Fruit fly (Drosophila melanogaster) whole organism, pupa: Measurements from ENCODE around the gene CG13055.

Source experiments
- CG10348 ChIP-seq: fragments of 200-800 bp; sonication (Bioruptor generic); IDR thresholded peaks from 2 replicates; pipeline ENCODE4 v1.3.6; 2022; ENCODE audit warnings: missing biosample characterization, missing genetic modification characterization
- CG12605 ChIP-seq: fragments of 200-800 bp; sonication (Bioruptor generic); IDR thresholded peaks from 2 replicates; pipeline ENCODE4 v1.3.6; 2022; ENCODE audit warnings: missing biosample characterization, missing genetic modification characterization
- CG13204 ChIP-seq: fragments of 200-800 bp; sonication (Bioruptor generic); optimal IDR thresholded peaks from 2 replicates; lab custom pipeline; 2018; ENCODE audit warnings: missing biosample characterization, mild to moderate bottlenecking, missing genetic modification characterization, moderate library complexity
- CG14655 ChIP-seq: fragments of 200-800 bp; sonication (Bioruptor generic); optimal IDR thresholded peaks from 3 replicates; lab custom pipeline; 2017; ENCODE audit warnings: mild to moderate bottlenecking, missing biosample characterization, missing genetic modification reagents, missing genetic modification characterization
- CG15710 ChIP-seq: fragments of 200-800 bp; sonication (Bioruptor generic); optimal IDR thresholded peaks from 2 replicates; lab custom pipeline; 2018; ENCODE audit warnings: missing biosample characterization, mild to moderate bottlenecking, missing genetic modification characterization, moderate library complexity
- CG17806 ChIP-seq: fragments of 200-800 bp; sonication (Bioruptor generic); optimal IDR thresholded peaks from 2 replicates; lab custom pipeline; 2018; ENCODE audit warnings: missing biosample characterization, mild to moderate bottlenecking, missing genetic modification characterization, moderate library complexity
- CG32121 ChIP-seq: fragments of 200-800 bp; sonication (Bioruptor generic); IDR thresholded peaks from 2 replicates; pipeline ENCODE4 v1.3.6; 2022; ENCODE audit warnings: missing biosample characterization, missing genetic modification characterization
- CG34367 ChIP-seq: fragments of 200-800 bp; sonication (Bioruptor generic); optimal IDR thresholded peaks from 2 replicates; lab custom pipeline; 2018; ENCODE audit warnings: missing biosample characterization, mild to moderate bottlenecking, missing genetic modification characterization
- CG4496 ChIP-seq: fragments of 200-800 bp; sonication (Bioruptor generic); IDR thresholded peaks from 3 replicates; pipeline ENCODE4 v1.3.6; 2022; ENCODE audit warnings: missing biosample characterization, missing genetic modification characterization
- CG8159 ChIP-seq: fragments of 200-800 bp; sonication (Bioruptor generic); optimal IDR thresholded peaks from 3 replicates; lab custom pipeline; 2018; ENCODE audit warnings: missing biosample characterization, mild to moderate bottlenecking, missing genetic modification characterization, moderate library complexity
- CG8301 ChIP-seq: fragments of 200-800 bp; sonication (Bioruptor generic); optimal IDR thresholded peaks from 2 replicates; lab custom pipeline; 2018; ENCODE audit warnings: missing biosample characterization, mild to moderate bottlenecking, missing genetic modification characterization
- CG9948 ChIP-seq: fragments of 200-800 bp; sonication (Bioruptor generic); optimal IDR thresholded peaks from 2 replicates; lab custom pipeline; 2018; ENCODE audit warnings: missing biosample characterization, mild to moderate bottlenecking, missing genetic modification characterization, moderate library complexity
- D1 ChIP-seq: fragments of 200-800 bp; sonication (Bioruptor generic); optimal IDR thresholded peaks from 2 replicates; lab custom pipeline; 2018; ENCODE audit warnings: missing biosample characterization, mild to moderate bottlenecking, missing genetic modification characterization, moderate library complexity
- EcR ChIP-seq: fragments of 200-800 bp; sonication (Bioruptor generic); optimal IDR thresholded peaks from 3 replicates; lab custom pipeline; 2019; ENCODE audit warnings: missing biosample characterization, missing genetic modification characterization, mild to moderate bottlenecking, moderate library complexity, missing genetic modification reagents
- Ets98B ChIP-seq: fragments of 200-800 bp; sonication (Bioruptor generic); IDR thresholded peaks from 2 replicates; pipeline ENCODE4 v1.3.6; 2022; ENCODE audit warnings: missing biosample characterization, missing genetic modification characterization
- Pif1A ChIP-seq: fragments of 200-800 bp; sonication (Bioruptor generic); optimal IDR thresholded peaks from 3 replicates; lab custom pipeline; 2016; ENCODE audit warnings: missing biosample characterization, missing genetic modification characterization
- Pif1B ChIP-seq: fragments of 200-800 bp; sonication (Bioruptor generic); optimal IDR thresholded peaks from 3 replicates; lab custom pipeline; 2016; ENCODE audit warnings: missing biosample characterization, missing genetic modification characterization
- Snoo ChIP-seq: fragments of 200-800 bp; sonication (Bioruptor generic); optimal IDR thresholded peaks from 3 replicates; lab custom pipeline; 2017; ENCODE audit warnings: missing biosample characterization, mild to moderate bottlenecking, missing genetic modification characterization, inconsistent platforms
- fd96Ca ChIP-seq: fragments of 200-800 bp; sonication (Bioruptor generic); IDR thresholded peaks from 3 replicates; pipeline ENCODE4 v1.3.6; 2022; ENCODE audit warnings: missing biosample characterization, missing genetic modification characterization
- gl ChIP-seq: fragments of 200-800 bp; sonication (Bioruptor generic); optimal IDR thresholded peaks from 2 replicates; lab custom pipeline; 2018; ENCODE audit warnings: missing biosample characterization, mild to moderate bottlenecking, missing genetic modification characterization
- rn ChIP-seq: fragments of 200-800 bp; sonication (Bioruptor generic); IDR thresholded peaks from 2 replicates; pipeline ENCODE4 v1.3.6; 2022; ENCODE audit warnings: missing biosample characterization, missing genetic modification characterization

Gene CG13055

DNA sequence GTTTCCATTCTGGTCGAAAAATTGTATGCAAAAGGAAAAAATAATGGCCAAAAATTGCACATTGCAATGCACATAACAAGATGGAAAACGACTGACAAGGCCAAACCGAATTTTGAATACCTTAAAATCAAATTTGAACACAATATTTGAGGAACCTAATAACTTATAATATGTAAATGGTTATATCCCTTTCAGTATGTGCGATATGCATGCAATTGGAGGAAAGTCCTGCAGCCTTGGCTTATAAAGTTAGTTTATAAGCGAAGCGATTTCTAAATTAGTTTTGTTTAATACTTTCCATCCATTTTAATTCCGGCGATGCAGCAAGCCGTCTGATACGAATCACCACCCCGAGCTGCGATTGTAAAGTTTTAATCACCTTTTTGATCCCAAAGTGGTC lies 27.0 kb downstream of the CG13055 start:
- TF ChIP-seq CG15710 (no peak), CG8301 (tag; lab: Kevin White, UChicago) (no peak), CG12605 (no peak), CG17806 (no peak), Pif1B (GFP tag; lab: Kevin White, UChicago) (no peak), CG8159 (tag; lab: Kevin White, UChicago) (no peak), rn (GFP tag; lab: Robert Waterston, UW) (no peak), fd96Ca (GFP tag; lab: Robert Waterston, UW) (no peak)

DNA sequence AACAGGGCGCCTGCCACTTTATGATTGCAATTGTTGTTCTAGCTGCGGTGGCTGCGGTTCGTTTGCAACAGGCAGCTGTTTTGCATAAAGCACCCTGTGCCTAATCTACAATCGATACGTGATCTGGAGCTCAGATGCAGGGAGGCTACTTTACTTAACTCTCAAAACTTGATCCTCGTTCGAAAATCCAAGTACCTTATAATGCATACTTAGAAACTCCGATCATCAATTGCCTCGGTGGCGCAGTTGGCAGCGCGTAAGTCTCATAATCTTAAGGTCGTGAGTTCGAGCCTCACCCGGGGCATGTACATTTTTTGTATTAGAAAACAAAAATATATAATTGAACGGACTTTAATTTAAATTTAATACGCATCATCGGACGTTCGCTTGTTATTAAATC lies 30.4 kb downstream of the CG13055 start:
- no peak for TF ChIP-seq gl
- no peak for TF ChIP-seq rn (GFP tag; lab: Robert Waterston, UW)
- TF ChIP-seq CG14655 = no peak
- no peak for TF ChIP-seq CG17806
- TF ChIP-seq, all 21 proteins: peak for 0

DNA sequence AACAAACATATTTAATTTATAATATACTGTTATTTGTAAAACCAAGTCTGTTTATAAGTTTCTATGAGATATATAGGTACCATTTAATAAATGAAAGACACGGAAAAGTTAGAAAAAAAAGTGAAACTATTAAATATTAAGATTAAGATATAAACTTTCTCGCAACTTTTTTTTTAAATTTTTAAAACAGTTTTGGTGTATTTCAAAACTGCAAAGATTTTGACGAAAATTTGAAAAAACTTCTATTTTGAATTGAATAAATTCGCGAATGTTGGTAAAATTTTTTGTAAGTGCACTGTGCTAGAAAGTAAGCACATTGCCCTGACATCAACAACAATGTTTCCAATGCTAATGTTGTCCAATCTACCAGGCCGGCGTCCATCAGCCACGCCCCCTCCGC lies 30.9 kb downstream of the CG13055 start:
- TF ChIP-seq CG14655 = peak; percentile 66
- TF ChIP-seq CG34367 (tag; lab: Kevin White, UChicago) = no peak
- TF ChIP-seq CG8159 (tag; lab: Kevin White, UChicago) = no peak
- TF ChIP-seq, all 21 proteins: peak for 1

DNA sequence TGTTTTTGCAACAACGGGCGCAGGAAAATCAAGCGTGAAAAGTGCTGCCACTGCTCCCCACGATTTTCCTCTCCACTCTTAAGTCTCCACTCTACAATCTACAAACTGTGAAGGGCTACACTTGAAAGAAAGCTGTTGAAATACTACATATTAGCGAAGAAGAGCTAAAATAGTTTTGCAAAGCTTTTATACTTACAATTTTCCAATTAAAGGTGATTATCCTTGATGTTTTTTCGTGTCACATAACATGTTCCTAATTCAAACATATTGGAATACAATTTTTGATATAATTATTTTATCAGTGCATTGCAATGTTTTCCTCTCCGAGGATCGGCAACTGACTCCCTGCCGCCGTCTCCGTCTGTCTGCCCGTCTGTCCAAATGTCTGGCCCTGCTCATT lies 34.2 kb downstream of the CG13055 start:
- TF ChIP-seq CG34367 (tag; lab: Kevin White, UChicago) = peak; percentile 45
- peak; percentile 52 for TF ChIP-seq Pif1A
- TF ChIP-seq CG4496 = peak; percentile 64; the same call in 2 of the 3 replicates
- TF ChIP-seq CG8159 (tag; lab: Kevin White, UChicago) = peak; percentile 39
- TF ChIP-seq CG32121 (GFP tag; lab: Robert Waterston, UW) = no peak
- TF ChIP-seq CG10348 (GFP tag; lab: Robert Waterston, UW) = no peak
- TF ChIP-seq CG17806 = peak; percentile 59
- TF ChIP-seq CG8301 (tag; lab: Kevin White, UChicago) = peak; percentile 77
- TF ChIP-seq gl = no peak
- TF ChIP-seq Pif1B (GFP tag; lab: Kevin White, UChicago) = peak; percentile 41
- 0 out of 3 replicates have a peak, but pooled peaks have one; percentile 8 for TF ChIP-seq fd96Ca (GFP tag; lab: Robert Waterston, UW)
- TF ChIP-seq CG15710 = peak; percentile 21
- peak; percentile 63 for TF ChIP-seq CG12605
- TF ChIP-seq rn (GFP tag; lab: Robert Waterston, UW) = peak; percentile 4; the same call in 1 of the 2 replicates
- no peak for TF ChIP-seq Snoo
- TF ChIP-seq D1 (tag; lab: Kevin White, UChicago) = no peak
- TF ChIP-seq EcR (GFP tag; lab: Kevin White, UChicago) = no peak
- peak; percentile 79 for TF ChIP-seq CG14655
- peak; percentile 60 for TF ChIP-seq CG9948 (tag; lab: Kevin White, UChicago)
- TF ChIP-seq CG13204 = no peak
- peak; percentile 82 for TF ChIP-seq Ets98B (GFP tag; lab: Robert Waterston, UW)

DNA sequence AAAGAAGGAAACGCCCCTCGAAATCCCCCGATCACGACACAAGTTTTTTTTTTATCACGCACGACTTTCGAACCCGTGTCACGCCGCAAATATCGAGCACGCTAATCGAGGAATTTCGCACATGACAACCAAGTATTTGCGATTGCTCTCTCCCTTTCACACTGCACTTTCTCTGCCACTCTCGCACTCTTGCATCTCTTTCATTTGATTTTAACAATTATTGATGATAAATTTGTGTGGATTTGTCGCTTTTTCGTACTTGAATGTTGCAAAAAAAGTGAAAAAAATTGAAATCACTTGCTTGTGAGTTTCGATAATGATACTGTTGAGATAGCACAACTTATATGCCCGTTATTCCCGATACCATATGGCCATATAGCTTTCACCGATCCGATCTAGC lies 35.0 kb downstream of the CG13055 start, which contains the start of gene CG13073:
Gene CG13073, minus strand, starts transcription at position 101 of the 400 bp plus-strand sequence.
- TF ChIP-seq Snoo = no peak
- TF ChIP-seq Pif1B (GFP tag; lab: Kevin White, UChicago) = no peak
- no peak for TF ChIP-seq CG32121 (GFP tag; lab: Robert Waterston, UW)
- TF ChIP-seq CG14655 = no peak
- TF ChIP-seq CG15710 = no peak
- no peak for TF ChIP-seq CG13204
- TF ChIP-seq D1 (tag; lab: Kevin White, UChicago) = no peak
- TF ChIP-seq, all 21 proteins: peak for 0

DNA sequence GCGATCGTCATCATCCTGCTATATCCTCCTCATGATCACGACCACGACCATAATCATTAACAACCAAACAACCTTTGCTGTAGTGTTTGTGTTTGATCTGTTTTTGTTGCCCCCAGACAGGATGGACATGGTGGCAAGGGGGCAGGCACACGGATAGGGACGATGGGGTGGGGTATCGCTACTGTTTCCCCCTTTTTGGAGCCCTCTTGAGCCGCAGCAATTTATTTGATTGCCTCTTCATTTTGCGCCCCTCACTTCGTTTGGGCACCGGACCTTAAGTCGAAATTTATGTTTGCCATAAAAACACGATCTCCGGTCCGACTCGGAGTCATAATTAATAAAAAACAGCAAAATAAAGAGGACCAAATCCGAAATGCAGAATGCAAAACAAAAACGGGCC lies 36.3 kb downstream of the CG13055 start:
- TF ChIP-seq CG13204 (no peak), gl (no peak), CG4496 (no peak), CG9948 (tag; lab: Kevin White, UChicago) (no peak), Pif1A (no peak), rn (GFP tag; lab: Robert Waterston, UW) (no peak), CG8301 (tag; lab: Kevin White, UChicago) (no peak), CG14655 (no peak)

DNA sequence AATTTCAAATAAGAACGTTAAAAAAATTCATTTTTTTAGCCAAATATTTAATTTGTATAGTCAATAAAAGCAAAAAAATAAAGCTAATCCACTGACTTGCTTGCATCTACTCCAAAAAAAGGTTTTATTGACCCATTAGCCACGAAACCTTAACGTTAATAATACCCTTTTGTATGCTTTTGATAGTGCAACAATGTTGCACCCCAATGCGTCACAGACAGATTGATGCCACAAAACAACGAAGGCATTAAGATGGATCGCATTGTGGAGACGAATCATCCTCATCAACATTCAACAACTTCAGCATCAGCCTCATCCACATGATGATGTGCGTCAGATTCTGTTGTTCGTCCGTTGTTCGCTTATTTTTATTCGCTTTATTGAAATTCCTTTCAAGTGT lies 36.7 kb downstream of the CG13055 start:
- TF ChIP-seq CG8159 (tag; lab: Kevin White, UChicago) = peak; percentile 36
- no peak for TF ChIP-seq gl
- TF ChIP-seq, all 21 proteins: peak for 1

DNA sequence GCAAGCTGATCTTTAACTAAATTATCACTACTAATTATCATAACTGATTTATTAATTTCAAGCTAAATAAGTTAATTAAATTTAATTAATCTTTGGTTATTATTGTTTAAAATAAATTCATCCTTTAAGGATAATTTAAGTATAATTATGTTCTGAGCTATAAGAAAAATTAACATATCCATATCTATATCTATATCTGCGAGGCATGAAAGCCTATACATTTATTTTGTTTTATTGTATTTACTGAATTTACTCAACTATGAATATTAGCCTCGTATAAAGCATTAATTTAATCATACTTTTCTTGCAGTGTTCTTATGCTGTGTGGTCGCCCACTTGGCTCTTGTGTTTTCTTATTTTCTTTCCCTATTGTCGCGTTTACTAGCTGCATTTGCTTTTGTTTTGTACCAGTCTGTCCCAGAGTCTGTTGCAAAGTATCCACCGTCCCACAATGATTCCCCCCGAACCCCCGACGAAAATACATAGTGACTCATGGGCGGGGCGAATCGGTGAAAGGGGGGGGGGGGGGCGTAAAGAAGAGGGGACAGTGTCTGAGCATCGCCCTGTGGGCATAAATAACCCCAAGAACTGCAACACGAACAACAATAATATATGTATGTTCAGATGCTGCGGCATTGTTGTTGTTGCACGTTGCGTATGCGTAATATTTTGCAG lies 37.5 kb downstream of the CG13055 start:
- TF ChIP-seq CG10348 (GFP tag; lab: Robert Waterston, UW) = no peak
- TF ChIP-seq CG32121 (GFP tag; lab: Robert Waterston, UW) = peak; percentile 64
- TF ChIP-seq CG17806 = peak; percentile 41
- peak; percentile 40 for TF ChIP-seq gl
- peak; percentile 55 for TF ChIP-seq Ets98B (GFP tag; lab: Robert Waterston, UW)
- peak; percentile 65; the same call in 2 of the 3 replicates for TF ChIP-seq fd96Ca (GFP tag; lab: Robert Waterston, UW)
- peak; percentile 42; the same call in 1 of the 3 replicates for TF ChIP-seq CG4496
- TF ChIP-seq EcR (GFP tag; lab: Kevin White, UChicago) = peak; percentile 64
- peak; percentile 37 for TF ChIP-seq Snoo
- TF ChIP-seq CG14655 = peak; percentile 26
- TF ChIP-seq CG34367 (tag; lab: Kevin White, UChicago) = no peak
- peak; percentile 38 for TF ChIP-seq CG9948 (tag; lab: Kevin White, UChicago)
- TF ChIP-seq CG8159 (tag; lab: Kevin White, UChicago) = peak; percentile 43
- TF ChIP-seq CG13204 = peak; percentile 79
- TF ChIP-seq Pif1A = no peak
- no peak for TF ChIP-seq CG8301 (tag; lab: Kevin White, UChicago)
- TF ChIP-seq D1 (tag; lab: Kevin White, UChicago) = no peak
- no peak for TF ChIP-seq rn (GFP tag; lab: Robert Waterston, UW)
- TF ChIP-seq Pif1B (GFP tag; lab: Kevin White, UChicago) = no peak
- TF ChIP-seq CG12605 = no peak; the same call in 1 of the 2 replicates
- peak; percentile 36 for TF ChIP-seq CG15710
